Worm (Caenorhabditis elegans) whole organism, L1 larva: ENCODE data around the gene mtch-1.
A peak's percentile ranks its signal among the peaks of the same experiment; 100 is the strongest.

Experiments
- C16A3.4 ChIP-seq: fragments of 150-350 bp; optimal IDR thresholded peaks from 2 replicates; lab custom pipeline; 2014; ENCODE audit warnings: missing biosample characterization, missing genetic modification characterization
- aha-1 ChIP-seq: fragments of 150-350 bp; optimal IDR thresholded peaks from 2 replicates; lab custom pipeline; 2014; ENCODE audit warnings: missing biosample characterization, missing genetic modification characterization
- alr-1 ChIP-seq: fragments of 200-800 bp; sonication (Bioruptor generic); optimal IDR thresholded peaks from 2 replicates; lab custom pipeline; 2018; ENCODE audit warnings: borderline replicate concordance, mild to moderate bottlenecking, missing genetic modification characterization, missing compliant biosample characterization
- ama-1 ChIP-seq: fragments of 150-350 bp; optimal IDR thresholded peaks from 2 replicates; lab custom pipeline; 2014
- blmp-1 ChIP-seq: fragments of 150-350 bp; optimal IDR thresholded peaks from 2 replicates; lab custom pipeline; 2014; ENCODE audit warnings: missing biosample characterization, missing genetic modification characterization
- ceh-63 ChIP-seq: fragments of 200-800 bp; sonication (Bioruptor generic); optimal IDR thresholded peaks from 2 replicates; lab custom pipeline; 2018; ENCODE audit warnings: mild to moderate bottlenecking, missing genetic modification characterization, missing compliant biosample characterization
- ceh-82 ChIP-seq, 3 experiments: fragments of 150-350 bp in 1 of 3; sonication (generic microtip) in 2 of 3; optimal IDR thresholded peaks; 2 replicates each; lab custom pipeline; 2014 to 2017; ENCODE audit warnings: missing biosample characterization in 3 of 3, missing genetic modification characterization in 3 of 3
- ceh-88 ChIP-seq: fragments of 200-800 bp; sonication (Bioruptor generic); IDR thresholded peaks from 2 replicates; pipeline ENCODE4 v1.3.6; 2022; ENCODE audit warnings: missing genetic modification characterization, missing compliant biosample characterization
- dpl-1 ChIP-seq, 3 experiments: fragments of 150-350 bp in 2 of 3; sonication (generic microtip) in 1 of 3; optimal IDR thresholded peaks; 2 replicates each; lab custom pipeline; 2014 to 2017; ENCODE audit warnings: missing biosample characterization in 3 of 3, missing genetic modification characterization in 3 of 3, missing genetic modification reagents in 3 of 3
- dsc-1 ChIP-seq: sonication (generic microtip); optimal IDR thresholded peaks from 2 replicates; lab custom pipeline; 2016; ENCODE audit warnings: mild to moderate bottlenecking, missing genetic modification characterization, missing compliant biosample characterization
- efl-1 ChIP-seq, 4 experiments: fragments of 150-350 bp; optimal IDR thresholded peaks in 3 of 4; peaks in 1 of 4; 1 replicate in 1 of 4; 2 replicates in 3 of 4; lab custom pipeline; 2014; ENCODE audit warnings: missing biosample characterization in 2 of 4, missing genetic modification characterization in 2 of 4, missing genetic modification reagents in 2 of 4
- elt-3 ChIP-seq, 6 experiments: fragments of 150-350 bp in 1 of 6; sonication (generic microtip); optimal IDR thresholded peaks; 2 replicates each; lab custom pipeline; 2017 to 2018; ENCODE audit warnings: missing biosample characterization in 6 of 6, missing genetic modification characterization in 6 of 6, inconsistent platforms in 1 of 6
- fkh-8 ChIP-seq: sonication (generic microtip); optimal IDR thresholded peaks from 2 replicates; lab custom pipeline; 2016; ENCODE audit warnings: mild to moderate bottlenecking, missing genetic modification characterization, missing compliant biosample characterization
- fos-1 ChIP-seq: fragments of 150-350 bp; optimal IDR thresholded peaks from 2 replicates; lab custom pipeline; 2014; ENCODE audit warnings: missing biosample characterization, missing genetic modification characterization
- grh-1 ChIP-seq: fragments of 200-800 bp; sonication (Bioruptor generic); IDR thresholded peaks from 2 replicates; pipeline ENCODE4 v1.3.6; 2022; ENCODE audit warnings: missing genetic modification reagents, missing genetic modification characterization, missing compliant biosample characterization
- hpl-2 ChIP-seq: fragments of 150-350 bp; optimal IDR thresholded peaks from 2 replicates; lab custom pipeline; 2014; ENCODE audit warnings: missing biosample characterization, missing genetic modification reagents, missing genetic modification characterization
- irx-1 ChIP-seq: sonication (generic microtip); optimal IDR thresholded peaks from 2 replicates; lab custom pipeline; 2016; ENCODE audit warnings: missing genetic modification characterization, missing compliant biosample characterization
- isw-1 ChIP-seq: fragments of 200-800 bp; sonication (Bioruptor generic); IDR thresholded peaks from 2 replicates; pipeline ENCODE4 v1.3.6; 2022; ENCODE audit warnings: missing genetic modification characterization, missing compliant biosample characterization
- lin-13 ChIP-seq: fragments of 150-350 bp; optimal IDR thresholded peaks from 2 replicates; lab custom pipeline; 2014; ENCODE audit warnings: missing biosample characterization, missing genetic modification reagents, missing genetic modification characterization
- lin-14 ChIP-seq: fragments of 200-800 bp; sonication (Bioruptor generic); optimal IDR thresholded peaks from 2 replicates; lab custom pipeline; 2018; ENCODE audit warnings: mild to moderate bottlenecking, missing genetic modification characterization, moderate library complexity, missing compliant biosample characterization
- lin-35 ChIP-seq, 2 experiments: fragments of 150-350 bp; optimal IDR thresholded peaks; 2 replicates each; lab custom pipeline; 2014; ENCODE audit warnings: missing biosample characterization in 2 of 2, missing genetic modification characterization in 2 of 2, missing genetic modification reagents in 2 of 2
- lir-3 ChIP-seq: sonication (generic microtip); optimal IDR thresholded peaks from 2 replicates; lab custom pipeline; 2016; ENCODE audit warnings: mild to moderate bottlenecking, missing genetic modification characterization, moderate library complexity, missing compliant biosample characterization; ENCODE audit not compliant: poor library complexity
- lsy-2 ChIP-seq, 2 experiments: fragments of 150-350 bp; optimal IDR thresholded peaks; 2 replicates each; lab custom pipeline; 2014; ENCODE audit warnings: missing biosample characterization in 2 of 2, missing genetic modification characterization in 2 of 2
- mdl-1 ChIP-seq, 2 experiments: fragments of 150-350 bp; optimal IDR thresholded peaks; 2 replicates each; lab custom pipeline; 2014 to 2017; ENCODE audit warnings: missing biosample characterization in 2 of 2, missing genetic modification characterization in 2 of 2, inconsistent platforms in 1 of 2
- mep-1 ChIP-seq: fragments of 150-350 bp; optimal IDR thresholded peaks from 2 replicates; lab custom pipeline; 2014; ENCODE audit warnings: missing biosample characterization, missing genetic modification characterization
- nhr-19 ChIP-seq: fragments of 200-800 bp; sonication (Bioruptor generic); conservative IDR thresholded peaks from 2 replicates; pipeline ENCODE4 v1.3.6; 2022; ENCODE audit warnings: missing genetic modification characterization, missing compliant biosample characterization
- nhr-20 ChIP-seq: sonication (generic microtip); optimal IDR thresholded peaks from 2 replicates; lab custom pipeline; 2016; ENCODE audit warnings: mild to moderate bottlenecking, missing genetic modification characterization, missing compliant biosample characterization
- nhr-47 ChIP-seq: sonication (generic microtip); optimal IDR thresholded peaks from 2 replicates; lab custom pipeline; 2016; ENCODE audit warnings: mild to moderate bottlenecking, missing genetic modification characterization, moderate library complexity, missing compliant biosample characterization
- nhr-71 ChIP-seq: sonication (generic microtip); optimal IDR thresholded peaks from 2 replicates; lab custom pipeline; 2016; ENCODE audit warnings: mild to moderate bottlenecking, missing genetic modification characterization, moderate library complexity, missing compliant biosample characterization
- nhr-76 ChIP-seq: sonication (generic microtip); optimal IDR thresholded peaks from 2 replicates; lab custom pipeline; 2017; ENCODE audit warnings: missing biosample characterization, missing genetic modification characterization
- nhr-84 ChIP-seq: sonication (generic microtip); optimal IDR thresholded peaks from 2 replicates; lab custom pipeline; 2017; ENCODE audit warnings: missing biosample characterization, missing genetic modification characterization
- nhr-85 ChIP-seq: sonication (generic microtip); peaks from one replicate; lab custom pipeline; 2016; ENCODE audit warnings: missing genetic modification characterization, inconsistent platforms, missing compliant biosample characterization
- nhr-90 ChIP-seq: sonication (generic microtip); optimal IDR thresholded peaks from 2 replicates; lab custom pipeline; 2016; ENCODE audit warnings: mild to moderate bottlenecking, missing genetic modification characterization, missing compliant biosample characterization; ENCODE audit not compliant: poor library complexity
- pag-3 ChIP-seq: sonication (generic microtip); optimal IDR thresholded peaks from 2 replicates; lab custom pipeline; 2017; ENCODE audit warnings: missing genetic modification characterization, mild to moderate bottlenecking, missing compliant biosample characterization, antibody characterized with exemption, borderline replicate concordance; ENCODE audit not compliant: insufficient read depth
- pax-3 ChIP-seq: fragments of 200-800 bp; sonication (Bioruptor generic); optimal IDR thresholded peaks from 2 replicates; lab custom pipeline; 2018; ENCODE audit warnings: mild to moderate bottlenecking, missing genetic modification characterization, moderate library complexity, missing compliant biosample characterization
- rnt-1 ChIP-seq: sonication (generic microtip); optimal IDR thresholded peaks from 2 replicates; lab custom pipeline; 2016; ENCODE audit warnings: mild to moderate bottlenecking, missing genetic modification characterization, moderate library complexity, missing compliant biosample characterization
- snu-23 ChIP-seq: sonication (generic microtip); optimal IDR thresholded peaks from 2 replicates; lab custom pipeline; 2016; ENCODE audit warnings: missing genetic modification characterization, missing compliant biosample characterization
- sox-4 ChIP-seq: sonication (generic microtip); optimal IDR thresholded peaks from 2 replicates; lab custom pipeline; 2016; ENCODE audit warnings: missing genetic modification characterization, missing compliant biosample characterization
- sptf-1 ChIP-seq: fragments of 150-350 bp; optimal IDR thresholded peaks from 2 replicates; lab custom pipeline; 2014; ENCODE audit warnings: missing biosample characterization, missing genetic modification characterization
- swsn-7 ChIP-seq: sonication (generic microtip); optimal IDR thresholded peaks from 2 replicates; lab custom pipeline; 2016; ENCODE audit warnings: missing genetic modification characterization, missing compliant biosample characterization
- tbx-2 ChIP-seq: sonication (generic microtip); optimal IDR thresholded peaks from 2 replicates; lab custom pipeline; 2016; ENCODE audit warnings: missing genetic modification characterization, missing compliant biosample characterization
- unc-130 ChIP-seq: fragments of 150-350 bp; optimal IDR thresholded peaks from 2 replicates; lab custom pipeline; 2017; ENCODE audit warnings: missing biosample characterization, missing genetic modification characterization, inconsistent platforms
- vab-15 ChIP-seq: sonication (generic microtip); optimal IDR thresholded peaks from 2 replicates; lab custom pipeline; 2017; ENCODE audit warnings: missing genotype, mild to moderate bottlenecking, missing genetic modification characterization, missing compliant biosample characterization
- xbp-1 ChIP-seq: sonication (generic microtip); optimal IDR thresholded peaks from 2 replicates; lab custom pipeline; 2016; ENCODE audit warnings: missing genetic modification characterization, missing compliant biosample characterization
- zip-4 ChIP-seq: fragments of 200-800 bp; sonication (Bioruptor generic); optimal IDR thresholded peaks from 2 replicates; lab custom pipeline; 2018; ENCODE audit warnings: mild to moderate bottlenecking, missing genetic modification characterization, moderate library complexity, missing compliant biosample characterization
- ztf-11 ChIP-seq, 2 experiments: sonication (generic microtip); optimal IDR thresholded peaks; 2 replicates each; lab custom pipeline; 2016 to 2017; ENCODE audit warnings: missing genetic modification characterization in 2 of 2, missing biosample characterization in 1 of 2, missing compliant biosample characterization in 1 of 2
- ztf-4 ChIP-seq: fragments of 150-350 bp; optimal IDR thresholded peaks from 2 replicates; lab custom pipeline; 2014; ENCODE audit warnings: missing biosample characterization, missing genetic modification characterization

mtch-1 gene

DNA sequence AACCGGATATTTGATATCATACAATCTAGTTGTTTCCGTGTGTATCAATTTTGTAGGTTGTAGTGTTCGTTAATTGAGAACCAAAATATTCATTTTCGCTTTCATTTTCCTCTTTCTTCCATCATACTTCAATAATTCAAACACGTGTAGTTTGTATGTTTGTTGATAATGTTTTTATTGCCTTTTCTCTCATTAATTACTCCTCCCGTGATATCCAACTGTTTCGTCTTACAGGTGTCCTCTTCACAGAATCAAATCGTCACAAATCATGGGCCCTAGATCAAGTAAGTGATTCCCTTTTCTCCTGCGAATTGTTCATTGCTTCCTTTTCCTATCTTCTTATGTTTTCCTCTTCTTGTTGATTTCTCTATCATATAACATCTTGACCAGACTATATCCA is 35.0 kb downstream of the mtch-1 start, which contains the start of gene nhr-21:
Gene nhr-21, plus strand, starts transcription at position 235 of the 400 bp plus-strand sequence.
- TF ChIP-seq nhr-76 (tag; lab: Kevin White, UChicago) (no peak), grh-1 (GFP tag; lab: Robert Waterston, UW) (no peak), nhr-20 (tag; lab: Kevin White, UChicago) (peak; percentile 89), tbx-2 (peak; percentile 35), nhr-47 (peak; percentile 46), nhr-84 (tag; lab: Kevin White, UChicago) (no peak), vab-15 (tag; lab: Kevin White, UChicago) (peak; percentile 61), snu-23 (GFP tag; lab: Kevin White, UChicago) (peak; percentile 66), nhr-71 (tag; lab: Kevin White, UChicago) (peak; percentile 88), sptf-1 (tag; lab: Kevin White, UChicago) (no peak), blmp-1 (peak; percentile 89), rnt-1 (tag; lab: Kevin White, UChicago) (peak; percentile 14), nhr-19 (GFP tag; lab: Robert Waterston, UW) (peak; percentile 74), xbp-1 (tag; lab: Kevin White, UChicago) (no peak), aha-1 (tag; lab: Kevin White, UChicago) (no peak), mep-1 (tag; lab: Kevin White, UChicago) (no peak), elt-3 (tag; optimal IDR thresholded peaks at IDR 0.05; lab: Kevin White, UChicago) (peak in 5 of 6 experiments; percentile 46 to 91 (median 62)), fos-1 (peak; percentile 18), fkh-8 (tag; lab: Kevin White, UChicago) (no peak), unc-130 (tag; lab: Kevin White, UChicago) (peak; percentile 28), dpl-1 (GFP tag; optimal IDR thresholded peaks at IDR 0.05; lab: Kevin White, UChicago) (no peak), nhr-85 (tag; lab: Kevin White, UChicago) (peak; percentile 98), C16A3.4 (tag; lab: Kevin White, UChicago) (peak; percentile 23), irx-1 (tag; lab: Kevin White, UChicago) (peak; percentile 44), lin-14 (GFP tag; lab: Kevin White, UChicago) (peak; percentile 85), lsy-2 (tag; optimal IDR thresholded peaks at IDR 0.05; lab: Kevin White, UChicago) (peak; percentile 28 to 40), lin-35 (GFP tag; optimal IDR thresholded peaks at IDR 0.05; lab: Kevin White, UChicago) (peak in 1 of 2 experiments; percentile 40), hpl-2 (GFP tag; lab: Kevin White, UChicago) (no peak), ztf-4 (tag; lab: Kevin White, UChicago) (peak; percentile 21), ceh-63 (GFP tag; lab: Kevin White, UChicago) (no peak), mdl-1 (tag; optimal IDR thresholded peaks at IDR 0.05; lab: Kevin White, UChicago) (peak in 1 of 2 experiments; percentile 58), nhr-90 (peak; percentile 73)

DNA sequence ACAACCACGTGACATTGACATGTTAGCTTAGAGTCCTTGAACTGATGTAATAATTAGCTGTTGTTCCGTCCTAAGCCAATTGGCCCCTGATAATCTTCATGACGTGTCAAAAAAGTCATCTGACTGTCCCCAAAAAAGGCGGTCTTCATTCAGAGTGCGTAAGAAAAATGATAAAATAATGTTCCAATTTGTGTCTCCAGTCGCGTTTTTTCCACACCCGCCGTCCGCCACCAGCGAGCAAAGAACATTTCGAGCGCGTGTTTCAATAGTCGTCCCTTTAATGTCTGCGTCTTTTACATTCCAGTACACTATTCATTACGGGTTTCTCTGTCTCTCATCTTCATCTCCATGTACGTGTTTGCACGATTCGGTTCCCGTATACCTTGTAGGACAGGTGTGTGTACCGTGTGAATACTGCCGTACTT is 36.5 kb downstream of the mtch-1 start:
- TF ChIP-seq swsn-7 (tag; lab: Kevin White, UChicago), result peak; percentile 63
- peak; percentile 91 for TF ChIP-seq nhr-19 (GFP tag; lab: Robert Waterston, UW)
- peak; percentile 24 for TF ChIP-seq zip-4 (GFP tag; lab: Kevin White, UChicago)
- TF ChIP-seq fkh-8 (tag; lab: Kevin White, UChicago), result peak; percentile 59
- peak; percentile 68 for TF ChIP-seq ztf-4 (tag; lab: Kevin White, UChicago)
- TF ChIP-seq lin-14 (GFP tag; lab: Kevin White, UChicago), result peak; percentile 95
- TF ChIP-seq snu-23 (GFP tag; lab: Kevin White, UChicago), result peak; percentile 83
- TF ChIP-seq efl-1 (optimal IDR thresholded peaks at IDR 0.05; lab: Kevin White, UChicago), result peak; percentile 39 to 44
- TF ChIP-seq efl-1 (GFP tag; optimal IDR thresholded peaks at IDR 0.05 in 1 of 2; lab: Kevin White, UChicago), result peak in 1 of 2 experiments; percentile 17
- TF ChIP-seq ceh-82 (tag; optimal IDR thresholded peaks at IDR 0.05; lab: Kevin White, UChicago), result peak in 2 of 3 experiments; percentile 23 to 49
- peak; percentile 99 for TF ChIP-seq nhr-85 (tag; lab: Kevin White, UChicago)
- TF ChIP-seq pag-3 (tag; lab: Kevin White, UChicago), result no peak
- TF ChIP-seq lin-13, result peak; percentile 48
- TF ChIP-seq ama-1, result peak; percentile 34
- TF ChIP-seq dpl-1 (GFP tag; optimal IDR thresholded peaks at IDR 0.05; lab: Kevin White, UChicago), result peak in 2 of 3 experiments; percentile 10 to 31
- TF ChIP-seq lsy-2 (tag; optimal IDR thresholded peaks at IDR 0.05; lab: Kevin White, UChicago), result peak; percentile 46 to 78
- TF ChIP-seq isw-1 (GFP tag; lab: Robert Waterston, UW), result 0 out of 2 replicates have a peak, but pooled peaks have one; percentile 7
- TF ChIP-seq alr-1 (tag; lab: Kevin White, UChicago), result no peak
- peak; percentile 31 to 80 for TF ChIP-seq lin-35 (GFP tag; optimal IDR thresholded peaks at IDR 0.05; lab: Kevin White, UChicago)
- TF ChIP-seq sox-4 (tag; lab: Kevin White, UChicago), result peak; percentile 36
- TF ChIP-seq nhr-84 (tag; lab: Kevin White, UChicago), result no peak
- peak; percentile 24 for TF ChIP-seq lir-3 (tag; lab: Kevin White, UChicago)
- TF ChIP-seq mdl-1 (tag; optimal IDR thresholded peaks at IDR 0.05; lab: Kevin White, UChicago), result peak in 1 of 2 experiments; percentile 94
- TF ChIP-seq fos-1, result peak; percentile 15
- peak; percentile 97 for TF ChIP-seq dsc-1 (tag; lab: Kevin White, UChicago)
- TF ChIP-seq ztf-11 (tag; optimal IDR thresholded peaks at IDR 0.05; lab: Kevin White, UChicago), result no peak
- no peak for TF ChIP-seq ceh-88 (GFP tag; lab: Robert Waterston, UW)
- TF ChIP-seq unc-130 (tag; lab: Kevin White, UChicago), result peak; percentile 84
- TF ChIP-seq nhr-90, result peak; percentile 89
- TF ChIP-seq mep-1 (tag; lab: Kevin White, UChicago), result peak; percentile 42
- TF ChIP-seq pax-3 (tag; lab: Kevin White, UChicago), result peak; percentile 72
